Fruit fly (Drosophila melanogaster): ENCODE measurements around the gene CG14635.

dm6 chrX:847057-847456 lies 2.4 kb downstream of the CG14635 start, which contains the start of gene CG3713:
- TF ChIP-seq CG6276 (GFP tag; optimal IDR thresholded peaks at IDR 0.05), result no peak
- no peak for TF ChIP-seq CG3919 (GFP tag; optimal IDR thresholded peaks at IDR 0.05)
- TF ChIP-seq CG6854 (GFP tag; optimal IDR thresholded peaks at IDR 0.05), result no peak
- TF ChIP-seq salr (GFP tag; optimal IDR thresholded peaks at IDR 0.05), result no peak
- no peak for TF ChIP-seq Ets21C (GFP tag; optimal IDR thresholded peaks at IDR 0.05)
- TF ChIP-seq CG8632 (GFP tag; optimal IDR thresholded peaks at IDR 0.05), result no peak
- no peak for TF ChIP-seq CG7368 (GFP tag; optimal IDR thresholded peaks at IDR 0.05)
- TF ChIP-seq Sox14 (GFP tag; optimal IDR thresholded peaks at IDR 0.05), result no peak
- TF ChIP-seq fkh (GFP tag; optimal IDR thresholded peaks at IDR 0.05), result no peak
- TF ChIP-seq CG32006 (GFP tag; optimal IDR thresholded peaks at IDR 0.05), result no peak
- no peak for TF ChIP-seq Sox102F (GFP tag; optimal IDR thresholded peaks at IDR 0.05)
- no peak for TF ChIP-seq Eip78C (GFP tag)
- no peak for TF ChIP-seq CG16779 (tag; optimal IDR thresholded peaks at IDR 0.05)

Data from whole organism, prepupa.